Worm (Caenorhabditis elegans) whole organism, L4/young adult: Measurements from ENCODE around the gene F55G11.10.

ENCODE experiments used
- W03F9.2 ChIP-seq: fragments of 150-350 bp; optimal IDR thresholded peaks from 2 replicates; lab custom pipeline; 2014; ENCODE audit warnings: missing biosample characterization, missing genetic modification characterization
- dao-5 ChIP-seq: sonication (generic microtip); optimal IDR thresholded peaks from 2 replicates; lab custom pipeline; 2016; ENCODE audit warnings: missing genotype, missing genetic modification characterization, moderate library complexity, missing compliant biosample characterization
- him-1 ChIP-seq: sonication (generic microtip); optimal IDR thresholded peaks from 2 replicates; lab custom pipeline; 2016; ENCODE audit warnings: missing genotype, missing genetic modification reagents, missing genetic modification characterization, missing compliant biosample characterization

Gene F55G11.10

DNA sequence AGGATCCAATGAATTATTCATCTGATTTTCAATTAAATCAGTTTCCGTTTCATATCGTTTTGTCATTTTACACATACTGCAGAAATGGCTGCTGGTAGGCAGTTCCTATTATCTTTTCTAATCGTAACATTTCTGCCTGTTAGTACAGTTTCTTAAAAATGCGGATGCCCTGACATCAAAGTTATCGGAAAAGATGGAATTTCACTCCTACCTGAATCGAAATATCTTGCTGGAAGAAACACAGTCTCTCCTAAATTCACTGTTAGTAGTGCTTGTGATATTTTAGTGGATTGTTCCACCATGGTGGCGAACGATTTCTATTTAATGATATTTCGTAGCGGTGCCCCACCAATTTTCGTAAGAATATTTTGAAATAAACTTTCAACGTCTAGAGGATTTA lies at the start of gene F55G11.10:
Gene F55G11.10 (plus strand): TSS at position 301 of the 400 bp plus-strand sequence.
- TF ChIP-seq him-1 (tag; lab: Kevin White, UChicago) (no peak), dao-5 (tag; lab: Kevin White, UChicago) (no peak), W03F9.2 (tag; lab: Kevin White, UChicago) (no peak)

DNA sequence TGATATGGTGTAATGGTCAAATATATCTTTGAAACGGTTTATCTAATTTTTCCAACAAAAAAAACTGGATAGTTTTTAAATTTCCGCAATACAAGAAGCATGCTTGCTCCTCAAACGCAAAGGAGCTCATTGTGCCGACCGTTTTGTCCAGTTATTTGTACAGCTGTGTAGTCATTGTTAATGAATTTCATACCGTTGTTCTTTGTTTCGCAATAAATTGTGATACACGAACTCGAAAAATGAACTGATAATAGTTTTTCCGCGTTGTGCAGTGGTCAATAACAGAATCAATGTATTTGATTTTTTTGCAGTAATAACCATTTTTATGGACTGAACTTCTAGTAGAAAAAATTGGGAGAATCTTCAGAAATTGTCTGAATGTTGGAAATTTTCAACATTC lies 49.7 kb upstream of the F55G11.10 start:
- no peak for TF ChIP-seq W03F9.2 (tag; lab: Kevin White, UChicago)
- no peak for TF ChIP-seq him-1 (tag; lab: Kevin White, UChicago)
- no peak for TF ChIP-seq dao-5 (tag; lab: Kevin White, UChicago)

DNA sequence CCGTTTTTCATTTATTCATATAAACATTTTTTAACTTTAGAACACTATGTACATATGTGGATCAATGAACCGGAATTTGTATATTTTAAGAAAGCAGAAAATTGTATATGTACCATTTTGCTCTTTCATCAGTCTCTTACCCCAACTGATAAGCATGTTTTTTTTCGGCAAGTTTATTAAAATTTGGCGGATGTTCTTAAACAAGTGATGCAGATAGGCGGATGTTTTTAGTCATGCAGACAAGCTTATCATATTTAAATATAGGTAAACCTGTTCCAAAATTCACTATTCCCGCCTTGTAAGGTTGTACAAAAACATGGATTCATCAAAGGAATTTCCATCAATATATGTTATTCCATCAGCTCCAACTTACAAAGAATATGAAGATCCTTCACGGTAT lies 49.2 kb upstream of the F55G11.10 start, which contains the start of gene K08D8.9:
Gene K08D8.9 (plus strand): TSS at position 301 of the 400 bp plus-strand sequence.
- no peak for TF ChIP-seq W03F9.2 (tag; lab: Kevin White, UChicago)
- no peak for TF ChIP-seq dao-5 (tag; lab: Kevin White, UChicago)
- TF ChIP-seq him-1 (tag; lab: Kevin White, UChicago): no peak

DNA sequence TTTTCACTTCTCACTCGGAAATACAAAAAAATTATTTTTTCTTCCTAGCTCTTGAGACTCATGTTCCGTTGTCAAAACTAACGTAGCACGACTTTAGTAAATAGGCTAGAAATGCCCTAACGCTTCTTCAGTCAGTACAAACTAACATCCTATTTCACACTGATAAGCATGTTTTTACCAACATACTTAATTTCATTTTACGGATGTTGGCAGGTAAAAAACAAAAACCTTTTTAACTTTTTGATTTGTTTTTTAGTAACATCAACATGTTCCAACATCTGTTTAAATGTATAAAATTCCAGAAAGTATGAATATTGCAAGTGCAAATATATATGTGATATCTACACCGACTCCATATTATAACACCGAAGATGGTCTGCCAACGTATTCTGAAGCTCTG lies 48.3 kb upstream of the F55G11.10 start, which contains the start of gene K08D8.10:
Gene K08D8.10 (plus strand): TSS at position 301 of the 400 bp plus-strand sequence.
- TF ChIP-seq W03F9.2 (tag; lab: Kevin White, UChicago) (no peak), dao-5 (tag; lab: Kevin White, UChicago) (no peak), him-1 (tag; lab: Kevin White, UChicago) (no peak)

DNA sequence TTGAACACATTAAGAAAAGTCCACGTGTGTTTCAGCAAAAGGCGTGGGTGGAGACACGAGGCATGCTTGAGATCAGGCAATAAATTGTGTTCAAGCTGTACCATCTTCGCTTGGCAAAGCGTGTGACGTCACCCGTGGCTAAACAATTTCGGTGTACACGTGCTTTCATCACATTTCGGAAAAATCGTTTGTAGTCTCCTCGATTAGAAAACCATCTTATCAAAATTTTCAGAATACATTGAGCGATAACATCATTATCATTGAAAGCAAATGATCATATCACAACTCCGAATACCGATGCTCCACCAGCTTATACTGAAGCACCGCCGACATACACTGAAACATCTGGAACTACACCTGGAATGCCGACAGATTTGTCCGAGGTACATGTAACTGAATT lies 47.0 kb upstream of the F55G11.10 start:
- TF ChIP-seq him-1 (tag; lab: Kevin White, UChicago) (no peak), W03F9.2 (tag; lab: Kevin White, UChicago) (no peak), dao-5 (tag; lab: Kevin White, UChicago) (no peak)

DNA sequence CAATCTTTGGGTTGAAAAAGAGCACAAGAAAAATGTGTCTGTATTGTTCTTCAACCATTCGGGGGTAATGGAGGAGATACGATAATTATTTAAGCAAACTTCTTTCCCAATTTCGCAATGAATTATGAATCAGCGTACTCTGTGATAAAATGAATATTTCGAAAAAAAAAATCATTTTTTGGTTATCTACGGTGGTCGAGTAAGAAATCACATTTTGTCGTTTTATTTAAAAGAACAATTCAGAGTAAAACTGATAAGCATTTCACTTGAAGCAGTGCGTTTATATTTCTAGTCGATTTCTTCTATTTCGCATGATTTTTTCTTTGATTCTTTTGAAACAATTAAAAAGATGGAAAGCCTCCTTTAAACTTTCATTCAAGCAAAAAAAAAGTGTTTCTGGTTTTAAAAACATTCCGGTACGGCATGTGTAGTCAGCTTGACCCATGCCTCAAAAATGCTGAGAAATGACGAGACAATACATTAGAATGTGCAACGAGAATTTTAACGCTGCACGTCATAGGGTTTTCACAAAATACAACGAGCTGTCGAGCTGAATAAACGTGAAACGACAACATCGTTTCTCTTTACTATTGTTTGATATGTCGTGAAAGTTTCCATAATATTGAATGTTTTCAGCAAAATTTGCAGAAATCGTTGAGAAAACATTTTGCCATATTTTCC lies 46.0 kb upstream of the F55G11.10 start, which contains the start of gene K08D8.2:
Gene K08D8.2 (plus strand): TSS at position 631 of the 681 bp plus-strand sequence.
- TF ChIP-seq W03F9.2 (tag; lab: Kevin White, UChicago) (no peak), him-1 (tag; lab: Kevin White, UChicago) (no peak), dao-5 (tag; lab: Kevin White, UChicago) (no peak)

DNA sequence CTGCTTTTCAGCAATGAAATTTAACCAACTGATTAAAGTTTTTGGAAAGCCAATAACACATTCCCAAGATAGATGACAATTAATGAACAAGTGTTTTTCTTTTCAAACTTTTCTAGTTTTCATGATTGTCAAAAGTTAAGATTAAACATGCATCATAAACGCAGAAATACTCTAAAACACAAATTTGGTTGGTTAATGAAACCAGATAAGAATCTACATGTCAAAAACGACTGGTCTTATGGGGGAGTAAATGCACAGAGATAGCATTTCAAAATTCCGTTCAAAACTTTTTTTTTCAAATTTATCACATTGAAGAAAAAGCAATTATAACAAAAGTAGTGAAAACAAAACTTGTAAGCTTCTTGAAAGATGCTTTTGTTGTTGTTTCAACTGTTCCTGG lies 44.9 kb upstream of the F55G11.10 start:
- no peak for TF ChIP-seq him-1 (tag; lab: Kevin White, UChicago)

DNA sequence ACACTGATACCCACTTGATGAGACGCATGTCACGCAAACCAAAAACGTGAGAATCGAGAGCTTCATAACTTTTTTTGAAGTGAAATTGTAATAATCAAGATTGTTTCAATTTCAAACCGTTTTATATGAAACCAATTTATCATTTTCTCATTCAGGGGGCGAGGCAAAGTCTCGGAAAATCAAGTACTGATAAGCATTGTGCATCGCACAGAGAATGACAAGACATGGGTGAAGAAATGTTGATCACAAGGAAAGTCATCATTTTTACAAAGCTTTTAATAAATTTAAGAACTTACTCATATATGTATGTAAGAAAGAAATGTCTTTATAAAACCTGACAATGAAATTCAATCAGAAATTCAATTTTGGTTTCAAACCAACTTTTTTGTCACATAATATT lies 42.0 kb upstream of the F55G11.10 start, which contains the start of gene K08D8.3:
Gene K08D8.3 (minus strand): TSS at position 131 of the 400 bp plus-strand sequence.
- no peak for TF ChIP-seq W03F9.2 (tag; lab: Kevin White, UChicago)
- no peak for TF ChIP-seq him-1 (tag; lab: Kevin White, UChicago)
- no peak for TF ChIP-seq dao-5 (tag; lab: Kevin White, UChicago)

DNA sequence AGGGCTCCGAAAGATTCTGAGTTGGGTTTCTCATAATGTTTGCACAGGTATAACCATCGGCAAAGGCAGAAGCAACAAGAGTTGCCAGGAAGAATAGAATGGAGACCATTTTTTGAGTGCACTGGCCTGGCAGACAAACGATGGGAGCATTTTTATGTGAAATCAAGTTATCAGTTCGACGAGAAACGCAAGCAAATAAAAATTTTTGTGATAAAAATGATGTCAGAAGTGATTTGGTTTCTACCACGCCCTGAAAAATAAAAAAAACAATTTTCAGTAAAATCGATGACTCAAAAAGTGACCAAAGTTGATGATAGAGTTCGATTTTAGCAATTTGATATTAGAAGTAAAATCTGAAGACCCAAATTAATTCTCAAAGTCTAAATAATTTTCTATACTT lies 38.7 kb upstream of the F55G11.10 start, which contains the start of gene K08D8.4:
Gene K08D8.4 (minus strand): TSS at position 128 of the 400 bp plus-strand sequence.
- TF ChIP-seq W03F9.2 (tag; lab: Kevin White, UChicago) (no peak), dao-5 (tag; lab: Kevin White, UChicago) (no peak), him-1 (tag; lab: Kevin White, UChicago) (no peak)

DNA sequence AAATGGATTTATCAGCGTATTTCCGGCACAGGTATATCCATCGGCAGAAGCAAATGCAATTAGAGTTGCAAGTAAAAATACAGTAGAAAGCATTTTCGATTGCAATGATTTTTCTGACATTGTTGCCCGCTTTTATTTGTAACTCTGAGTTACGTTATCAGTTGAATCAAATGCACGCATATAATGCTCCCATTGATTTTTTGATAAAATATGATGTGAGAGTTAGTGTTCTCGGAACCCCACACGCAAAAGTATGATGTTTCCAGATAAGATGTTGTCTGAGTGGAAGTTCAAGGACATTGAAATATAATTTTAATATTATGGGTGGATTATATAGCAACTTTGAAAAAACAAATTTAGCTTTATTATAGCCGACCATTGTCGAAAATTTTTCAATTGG lies 36.6 kb upstream of the F55G11.10 start, which contains the start of gene K08D8.5:
Gene K08D8.5 (minus strand): TSS at position 140 of the 400 bp plus-strand sequence.
- TF ChIP-seq W03F9.2 (tag; lab: Kevin White, UChicago) (no peak), dao-5 (tag; lab: Kevin White, UChicago) (no peak), him-1 (tag; lab: Kevin White, UChicago) (no peak)

DNA sequence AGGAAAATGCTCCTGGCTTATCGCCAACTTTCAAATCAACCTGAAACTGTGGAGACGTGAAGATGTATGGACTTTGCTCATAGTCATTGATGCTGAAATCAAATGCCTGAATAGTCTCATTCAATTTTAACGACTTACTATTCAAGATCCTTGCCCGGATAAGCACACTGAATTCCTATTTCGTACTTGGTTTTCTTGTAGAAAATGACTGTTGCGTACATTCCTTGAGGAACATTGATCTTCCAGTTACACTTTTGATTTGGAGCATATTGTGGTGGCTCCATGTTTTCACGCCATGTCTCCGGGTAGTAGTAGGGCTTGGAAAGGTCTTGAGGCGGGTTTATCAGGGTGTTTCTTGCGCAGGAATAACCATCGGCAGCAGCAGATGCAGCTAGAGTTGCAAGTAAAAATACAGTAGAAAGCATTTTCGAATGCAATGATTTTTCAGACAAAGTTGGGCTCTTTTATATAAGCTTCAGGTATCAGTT lies 34.0 kb upstream of the F55G11.10 start, which contains the start of gene irg-6:
Gene irg-6 (minus strand): TSS at position 438 of the 488 bp plus-strand sequence.
- TF ChIP-seq dao-5 (tag; lab: Kevin White, UChicago) (no peak), him-1 (tag; lab: Kevin White, UChicago) (no peak), W03F9.2 (tag; lab: Kevin White, UChicago) (no peak)

DNA sequence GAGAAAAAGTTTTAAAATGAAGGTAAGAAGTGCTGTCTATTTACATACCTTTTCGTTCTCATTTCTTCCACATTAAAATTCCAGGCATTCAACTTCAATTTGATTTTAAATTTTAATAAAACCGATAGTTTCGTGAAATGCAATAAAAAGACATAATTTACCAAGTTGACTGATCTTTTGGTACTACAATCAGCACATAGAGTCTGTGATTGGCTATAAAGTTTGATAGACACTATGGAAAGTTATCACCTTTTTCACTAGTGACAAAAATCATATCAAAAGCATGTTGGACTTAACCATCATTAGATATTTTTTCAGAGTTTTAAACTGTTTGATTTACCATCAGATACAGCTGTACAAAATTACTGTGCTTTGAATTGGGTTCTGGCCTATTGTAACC lies 33.1 kb upstream of the F55G11.10 start, which contains the start of gene srz-15:
Gene srz-15 (plus strand): TSS at position 301 of the 400 bp plus-strand sequence.
- TF ChIP-seq him-1 (tag; lab: Kevin White, UChicago) (no peak), W03F9.2 (tag; lab: Kevin White, UChicago) (no peak), dao-5 (tag; lab: Kevin White, UChicago) (no peak)

DNA sequence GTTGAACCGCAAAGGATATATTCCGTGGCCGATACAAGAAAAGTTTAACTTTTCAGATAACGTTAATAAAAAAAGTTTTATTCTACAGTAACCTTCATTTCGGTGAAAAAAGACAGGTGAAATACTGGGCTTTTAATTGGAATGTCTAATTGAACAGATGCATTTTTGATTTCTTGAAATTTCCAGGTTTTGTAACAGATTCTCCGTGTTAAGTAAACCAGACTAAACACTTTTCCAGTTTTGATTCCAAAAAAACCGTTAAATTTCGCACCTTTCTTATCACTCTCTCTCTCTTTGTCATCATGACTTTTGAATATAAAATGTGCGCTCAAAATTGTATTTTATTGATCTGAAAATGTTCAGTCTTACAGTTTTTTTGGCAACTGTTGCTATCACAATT lies 30.3 kb upstream of the F55G11.10 start, which contains the start of gene C32H11.3:
Gene C32H11.3 (plus strand): TSS at position 301 of the 400 bp plus-strand sequence.
- TF ChIP-seq him-1 (tag; lab: Kevin White, UChicago) (no peak), dao-5 (tag; lab: Kevin White, UChicago) (no peak), W03F9.2 (tag; lab: Kevin White, UChicago) (no peak)
